Worm (Caenorhabditis elegans): Measurements from ENCODE around the gene C33H5.13.

ce11 chrIV:7757245-7757644, 34.8 kb downstream of the C33H5.13 start, which contains the start of gene C46A5.4:
- TF ChIP-seq nhr-237 (tag; optimal IDR thresholded peaks at IDR 0.05) (no peak), dpl-1 (GFP tag; optimal IDR thresholded peaks at IDR 0.05) (no peak), unc-62 (GFP tag; optimal IDR thresholded peaks at IDR 0.05 in 1 of 2) (no peak), unc-62 (tag; optimal IDR thresholded peaks at IDR 0.05) (no peak), skn-1 (tag; optimal IDR thresholded peaks at IDR 0.05) (no peak), daf-12 (tag; optimal IDR thresholded peaks at IDR 0.05) (no peak), Y105C5A.15 (GFP tag; IDR thresholded peaks at IDR 0.05) (no peak), fkh-10 (GFP tag; optimal IDR thresholded peaks at IDR 0.05) (no peak), unc-39 (tag; optimal IDR thresholded peaks at IDR 0.05) (no peak), ZK546.5 (tag; optimal IDR thresholded peaks at IDR 0.05) (no peak)
